Worm (Caenorhabditis elegans) whole organism, late embryonic: ENCODE data around the gene fbxl-1.

Experiments
- ceh-30 ChIP-seq: fragments of 150-350 bp; optimal IDR thresholded peaks from 2 replicates; lab custom pipeline; 2014; ENCODE audit warnings: missing biosample characterization, missing genetic modification characterization
- hlh-13 ChIP-seq: fragments of 200-800 bp; sonication (Bioruptor generic); optimal IDR thresholded peaks from 2 replicates; lab custom pipeline; 2018; ENCODE audit warnings: mild to moderate bottlenecking, missing genetic modification characterization, missing compliant biosample characterization
- lim-6 ChIP-seq: sonication (generic microtip); optimal IDR thresholded peaks from 2 replicates; lab custom pipeline; 2016; ENCODE audit warnings: missing genetic modification characterization, missing compliant biosample characterization
- pqm-1 ChIP-seq: sonication (generic microtip); optimal IDR thresholded peaks from 2 replicates; lab custom pipeline; 2016; ENCODE audit warnings: missing genetic modification characterization, missing compliant biosample characterization
- rnt-1 ChIP-seq: sonication (generic microtip); optimal IDR thresholded peaks from 2 replicates; lab custom pipeline; 2016; ENCODE audit warnings: missing genetic modification characterization, missing compliant biosample characterization
- unc-55 ChIP-seq: sonication (generic microtip); optimal IDR thresholded peaks from 2 replicates; lab custom pipeline; 2017; ENCODE audit warnings: missing biosample characterization, missing genetic modification reagents, missing genetic modification characterization

DNA sequence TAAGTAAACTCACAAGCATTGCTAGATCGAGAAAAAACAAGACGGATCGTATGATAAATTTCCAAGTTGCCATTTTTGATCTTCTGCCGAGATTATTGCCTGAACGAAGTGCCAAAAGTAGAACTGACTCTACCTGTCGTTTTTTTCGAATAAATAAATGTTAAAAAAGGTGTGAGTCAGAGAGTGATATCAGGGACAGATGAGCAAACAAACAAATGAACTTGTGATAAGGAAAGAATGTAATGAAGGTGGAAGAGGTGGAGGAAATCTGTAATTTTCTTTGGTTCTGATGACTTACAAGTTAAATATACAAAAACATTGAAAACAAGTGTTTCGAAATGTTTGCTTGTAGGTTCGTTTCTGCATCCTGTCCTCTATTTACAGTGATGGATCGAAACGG is 11.7 kb downstream of the fbxl-1 start, which contains the start of gene tsp-1:
- TF ChIP-seq ceh-30 (tag; lab: Kevin White, UChicago) (no peak), unc-55 (GFP tag; lab: Kevin White, UChicago) (no peak), lim-6 (tag; lab: Kevin White, UChicago) (no peak), rnt-1 (tag; lab: Kevin White, UChicago) (no peak), hlh-13 (GFP tag; lab: Kevin White, UChicago) (no peak), pqm-1 (tag; lab: Kevin White, UChicago) (no peak)
